Worm (Caenorhabditis elegans) whole organism, L4 larva: ENCODE measurements around the gene srg-62.
A peak's percentile ranks its signal among the peaks of the same experiment; 100 is the strongest.

ENCODE experiments used
- D1046.2 ChIP-seq: fragments of 200-800 bp; sonication (Bioruptor generic); IDR thresholded peaks from 2 replicates; pipeline ENCODE4 v1.3.6; 2022; ENCODE audit warnings: missing genetic modification characterization, missing compliant biosample characterization
- Y105C5A.15 ChIP-seq: fragments of 200-800 bp; sonication (Bioruptor generic); IDR thresholded peaks from 2 replicates; pipeline ENCODE4 v1.3.6; 2022; ENCODE audit warnings: missing genetic modification characterization, missing compliant biosample characterization
- Y48G9A.11 ChIP-seq: fragments of 200-800 bp; sonication (Bioruptor generic); IDR thresholded peaks from 2 replicates; pipeline ENCODE4 v1.3.6; 2022; ENCODE audit warnings: missing genetic modification reagents, missing genetic modification characterization, missing compliant biosample characterization
- Y5F2A.4 ChIP-seq: fragments of 200-800 bp; sonication (Bioruptor generic); optimal IDR thresholded peaks from 2 replicates; lab custom pipeline; 2018; ENCODE audit warnings: mild to moderate bottlenecking, missing genetic modification characterization, missing compliant biosample characterization
- Y75B8A.6 ChIP-seq: fragments of 200-800 bp; sonication (Bioruptor generic); IDR thresholded peaks from 2 replicates; pipeline ENCODE4 v1.3.6; 2022; ENCODE audit warnings: missing genetic modification reagents, missing genetic modification characterization, missing compliant biosample characterization
- aly-2 ChIP-seq: sonication (generic microtip); optimal IDR thresholded peaks from 2 replicates; lab custom pipeline; 2018; ENCODE audit warnings: missing biosample characterization, missing genetic modification characterization
- ceh-28 ChIP-seq: fragments of 150-350 bp; optimal IDR thresholded peaks from 2 replicates; lab custom pipeline; 2014; ENCODE audit warnings: missing biosample characterization, missing genetic modification reagents, missing genetic modification characterization
- ceh-32 ChIP-seq: sonication (generic microtip); optimal IDR thresholded peaks from 2 replicates; lab custom pipeline; 2016; ENCODE audit warnings: mild to moderate bottlenecking, missing genetic modification characterization, missing compliant biosample characterization; ENCODE audit not compliant: poor library complexity
- ceh-62 ChIP-seq: sonication (generic microtip); optimal IDR thresholded peaks from 2 replicates; lab custom pipeline; 2017; ENCODE audit warnings: missing biosample characterization, missing genetic modification characterization
- cey-2 ChIP-seq: sonication (generic microtip); optimal IDR thresholded peaks from 3 replicates; lab custom pipeline; 2017; ENCODE audit warnings: missing genetic modification characterization, mild to moderate bottlenecking, missing compliant biosample characterization, antibody characterized with exemption, borderline replicate concordance; ENCODE audit not compliant: insufficient read depth
- daf-16 ChIP-seq, 3 experiments: sonication (generic microtip); optimal IDR thresholded peaks; 2 replicates each; lab custom pipeline; 2016 to 2017; ENCODE audit warnings: missing genetic modification characterization in 3 of 3, missing genetic modification reagents in 3 of 3, mild to moderate bottlenecking in 2 of 3, missing compliant biosample characterization in 2 of 3, missing biosample characterization in 1 of 3, moderate library complexity in 1 of 3
- daf-8 ChIP-seq: fragments of 200-800 bp; sonication (Bioruptor generic); IDR thresholded peaks from 2 replicates; pipeline ENCODE4 v1.3.6; 2022; ENCODE audit warnings: missing genetic modification characterization, missing compliant biosample characterization
- dmd-6 ChIP-seq: fragments of 200-800 bp; sonication (Bioruptor generic); IDR thresholded peaks from 2 replicates; pipeline ENCODE4 v1.3.6; 2022; ENCODE audit warnings: missing genetic modification reagents, missing genetic modification characterization, missing compliant biosample characterization
- egl-27 ChIP-seq: sonication (generic microtip); optimal IDR thresholded peaks from 3 replicates; lab custom pipeline; 2017; ENCODE audit warnings: missing biosample characterization, missing genetic modification reagents, missing genetic modification characterization
- hlh-11 ChIP-seq: fragments of 200-800 bp; sonication (Bioruptor generic); optimal IDR thresholded peaks from 2 replicates; lab custom pipeline; 2018; ENCODE audit warnings: mild to moderate bottlenecking, missing genetic modification characterization, missing compliant biosample characterization
- lin-1 ChIP-seq: fragments of 200-800 bp; sonication (Bioruptor generic); IDR thresholded peaks from 2 replicates; pipeline ENCODE4 v1.3.6; 2022; ENCODE audit warnings: missing genetic modification reagents, missing genetic modification characterization, missing compliant biosample characterization
- lin-13 ChIP-seq: fragments of 150-350 bp; optimal IDR thresholded peaks from 2 replicates; lab custom pipeline; 2014; ENCODE audit warnings: missing biosample characterization, missing genetic modification reagents, missing genetic modification characterization
- lin-15B ChIP-seq: fragments of 150-350 bp; sonication (generic microtip); optimal IDR thresholded peaks from 3 replicates; lab custom pipeline; 2014; ENCODE audit warnings: missing biosample characterization, missing genetic modification characterization
- madf-9 ChIP-seq: fragments of 200-800 bp; sonication (Bioruptor generic); conservative IDR thresholded peaks from 2 replicates; pipeline ENCODE4 v1.3.6; 2022; ENCODE audit warnings: missing genetic modification reagents, missing genetic modification characterization, missing compliant biosample characterization
- mep-1 ChIP-seq: fragments of 150-350 bp; sonication (generic microtip); optimal IDR thresholded peaks from 3 replicates; lab custom pipeline; 2014; ENCODE audit warnings: missing biosample characterization, missing genetic modification characterization
- mxl-2 ChIP-seq: fragments of 200-800 bp; sonication (Bioruptor generic); conservative IDR thresholded peaks from 2 replicates; pipeline ENCODE4 v1.3.6; 2022; ENCODE audit warnings: missing genetic modification reagents, missing genetic modification characterization, missing compliant biosample characterization
- mxl-3 ChIP-seq: fragments of 200-800 bp; sonication (Bioruptor generic); optimal IDR thresholded peaks from 2 replicates; lab custom pipeline; 2018; ENCODE audit warnings: mild to moderate bottlenecking, missing genetic modification characterization, missing compliant biosample characterization
- nhr-28 ChIP-seq: fragments of 150-350 bp; optimal IDR thresholded peaks from 2 replicates; lab custom pipeline; 2014; ENCODE audit warnings: missing biosample characterization, missing genetic modification characterization
- nhr-48 ChIP-seq: sonication (generic microtip); optimal IDR thresholded peaks from 2 replicates; lab custom pipeline; 2016; ENCODE audit warnings: mild to moderate bottlenecking, missing genetic modification characterization, missing compliant biosample characterization
- nhr-6 ChIP-seq: fragments of 150-350 bp; optimal IDR thresholded peaks from 2 replicates; lab custom pipeline; 2014; ENCODE audit warnings: missing biosample characterization, missing genetic modification characterization
- nhr-77 ChIP-seq: fragments of 150-350 bp; optimal IDR thresholded peaks from 2 replicates; lab custom pipeline; 2014; ENCODE audit warnings: missing biosample characterization, missing genetic modification characterization
- php-3 ChIP-seq: fragments of 200-800 bp; sonication (Bioruptor generic); IDR thresholded peaks from 2 replicates; pipeline ENCODE4 v1.3.6; 2022; ENCODE audit warnings: missing genetic modification reagents, missing genetic modification characterization, missing compliant biosample characterization
- pqm-1 ChIP-seq: sonication (generic microtip); optimal IDR thresholded peaks from 2 replicates; lab custom pipeline; 2017; ENCODE audit warnings: missing biosample characterization, missing genetic modification characterization
- rbr-2 ChIP-seq: sonication (generic microtip); optimal IDR thresholded peaks from 2 replicates; lab custom pipeline; 2016; ENCODE audit warnings: missing genotype, missing genetic modification characterization, missing compliant biosample characterization
- set-16 ChIP-seq: fragments of 200-800 bp; sonication (Bioruptor generic); IDR thresholded peaks from 2 replicates; pipeline ENCODE4 v1.3.6; 2022; ENCODE audit warnings: missing genetic modification reagents, missing genetic modification characterization, missing compliant biosample characterization
- spr-3 ChIP-seq: fragments of 200-800 bp; sonication (Bioruptor generic); optimal IDR thresholded peaks from 2 replicates; lab custom pipeline; 2018; ENCODE audit warnings: mild to moderate bottlenecking, missing genetic modification characterization, missing compliant biosample characterization
- unc-62 ChIP-seq, 3 experiments: fragments of 150-350 bp in 1 of 3; sonication (generic microtip); optimal IDR thresholded peaks in 2 of 3; peaks in 1 of 3; 1 replicate in 1 of 3; 2 replicates in 2 of 3; lab custom pipeline; 2014 to 2017; ENCODE audit warnings: missing biosample characterization in 3 of 3, missing genetic modification characterization in 3 of 3, missing genetic modification reagents in 3 of 3, missing genotype in 1 of 3
- zag-1 ChIP-seq: fragments of 150-350 bp; optimal IDR thresholded peaks from 2 replicates; lab custom pipeline; 2014; ENCODE audit warnings: missing biosample characterization, missing genetic modification characterization
- ztf-7 ChIP-seq: fragments of 150-350 bp; optimal IDR thresholded peaks from 2 replicates; lab custom pipeline; 2014; ENCODE audit warnings: missing biosample characterization, missing genetic modification characterization

The srg-62 gene

DNA sequence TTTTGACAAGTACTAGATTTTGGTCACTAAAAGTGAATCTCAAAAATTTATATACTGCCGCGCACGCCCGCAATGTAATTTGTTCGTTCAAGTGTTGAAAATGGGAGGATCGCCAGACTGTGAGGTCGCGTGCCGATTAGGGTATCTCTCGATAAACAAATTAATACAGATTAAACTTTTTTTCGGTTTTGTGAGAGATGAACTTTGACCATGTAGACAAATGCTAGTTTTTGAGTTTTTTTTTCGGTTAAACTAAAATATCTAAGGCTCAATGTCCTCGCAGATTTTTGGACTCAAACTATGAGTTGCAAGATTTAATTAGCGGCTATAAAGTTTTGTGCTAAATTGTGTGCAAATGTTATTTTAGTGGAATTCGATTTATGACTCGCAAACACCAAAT is 27.6 kb upstream of the srg-62 start, which contains the start of gene dhs-15:
Gene dhs-15, minus strand, starts transcription at position 101 of the 400 bp plus-strand sequence.
- no peak for TF ChIP-seq ztf-7 (tag; lab: Kevin White, UChicago)
- no peak for TF ChIP-seq egl-27
- TF ChIP-seq ceh-28 (tag; lab: Kevin White, UChicago): no peak
- TF ChIP-seq aly-2 (tag; lab: Kevin White, UChicago): no peak
- TF ChIP-seq mxl-2 (GFP tag; lab: Robert Waterston, UW): no peak

ce11 chrV:2767465-2767864 is 25.3 kb upstream of the srg-62 start, which contains the start of gene R05D8.9:
R05D8.9 (minus strand) TSS chrV:2767565.
- TF ChIP-seq cey-2 (tag; lab: Kevin White, UChicago) (no peak), unc-62 (GFP tag; optimal IDR thresholded peaks at IDR 0.05 in 1 of 2; lab: Kevin White, UChicago) (peak in 1 of 2 experiments; percentile 64), unc-62 (tag; optimal IDR thresholded peaks at IDR 0.05; lab: Kevin White, UChicago) (no peak), madf-9 (GFP tag; lab: Robert Waterston, UW) (no peak), lin-15B (tag; lab: Kevin White, UChicago) (no peak), nhr-28 (tag; lab: Kevin White, UChicago) (peak; percentile 78)

- TF ChIP-seq ceh-32 (tag; lab: Kevin White, UChicago): no peak
- TF ChIP-seq dmd-6 (GFP tag; lab: Robert Waterston, UW): peak; percentile 71
- peak; percentile 65 for TF ChIP-seq pqm-1 (tag; lab: Kevin White, UChicago)
- TF ChIP-seq daf-16 (GFP tag; optimal IDR thresholded peaks at IDR 0.05; lab: Kevin White, UChicago): no peak
- peak; percentile 76 for TF ChIP-seq daf-16 (tag; optimal IDR thresholded peaks at IDR 0.05; lab: Kevin White, UChicago)
- peak; percentile 92 for TF ChIP-seq nhr-28 (tag; lab: Kevin White, UChicago)
- peak; percentile 25 for TF ChIP-seq hlh-11 (tag; lab: Kevin White, UChicago)
- TF ChIP-seq Y75B8A.6 (GFP tag; lab: Robert Waterston, UW): no peak
- no peak for TF ChIP-seq zag-1 (tag; lab: Kevin White, UChicago)
- TF ChIP-seq php-3 (GFP tag; lab: Robert Waterston, UW): 0 out of 2 replicates have a peak, but pooled peaks have one; percentile 11
- TF ChIP-seq nhr-77 (tag; lab: Kevin White, UChicago): peak; percentile 81
Observed at ce11 chrV:2765052-2765451, 22.9 kb upstream of the srg-62 start, which contains the start of gene dhs-14. dhs-14 (minus strand) TSS chrV:2765200.

- TF ChIP-seq nhr-77 (tag; lab: Kevin White, UChicago) (no peak), nhr-28 (tag; lab: Kevin White, UChicago) (peak; percentile 54), nhr-48 (no peak), lin-1 (GFP tag; lab: Robert Waterston, UW) (no peak), mxl-3 (GFP tag; lab: Kevin White, UChicago) (no peak), mep-1 (tag; lab: Kevin White, UChicago) (no peak)
Observed at ce11 chrV:2763105-2763504, 20.9 kb upstream of the srg-62 start, which contains the start of gene R05D8.7. R05D8.7 (minus strand) TSS chrV:2763208.

ce11 chrV:2761470-2761869 is 19.3 kb upstream of the srg-62 start:
- no peak for TF ChIP-seq lin-13 (GFP tag; lab: Kevin White, UChicago)
- TF ChIP-seq set-16 (GFP tag; lab: Robert Waterston, UW): peak; percentile 66

- TF ChIP-seq Y5F2A.4 (GFP tag; lab: Kevin White, UChicago) (no peak), D1046.2 (GFP tag; lab: Robert Waterston, UW) (no peak), lin-15B (tag; lab: Kevin White, UChicago) (no peak), rbr-2 (tag; lab: Kevin White, UChicago) (no peak), spr-3 (GFP tag; lab: Kevin White, UChicago) (no peak), nhr-6 (no peak), ceh-62 (no peak), Y105C5A.15 (GFP tag; lab: Robert Waterston, UW) (no peak), daf-8 (GFP tag; lab: Robert Waterston, UW) (no peak), Y48G9A.11 (GFP tag; lab: Robert Waterston, UW) (no peak)
Observed at ce11 chrV:2759456-2759855, 17.3 kb upstream of the srg-62 start, which contains the start of gene srg-58. srg-58 (minus strand) TSS chrV:2759556.
